Worm (Caenorhabditis elegans) whole organism, late embryonic: Measurements from ENCODE around the gene sec-6.

ENCODE experiments used
- F13H6.1 ChIP-seq: sonication (generic microtip); optimal IDR thresholded peaks from 2 replicates; lab custom pipeline; 2016; ENCODE audit warnings: missing genetic modification characterization, missing compliant biosample characterization
- ama-1 ChIP-seq: fragments of 150-350 bp; optimal IDR thresholded peaks from 2 replicates; lab custom pipeline; 2014
- ceh-18 ChIP-seq: sonication (generic microtip); optimal IDR thresholded peaks from 2 replicates; lab custom pipeline; 2016; ENCODE audit warnings: missing genetic modification characterization, missing compliant biosample characterization
- pag-3 ChIP-seq: sonication (generic microtip); optimal IDR thresholded peaks from 2 replicates; lab custom pipeline; 2016; ENCODE audit warnings: missing compliant biosample characterization, missing genetic modification characterization, borderline replicate concordance
- tbx-2 ChIP-seq: sonication (generic microtip); optimal IDR thresholded peaks from 2 replicates; lab custom pipeline; 2016; ENCODE audit warnings: missing genetic modification characterization, missing compliant biosample characterization

DNA sequence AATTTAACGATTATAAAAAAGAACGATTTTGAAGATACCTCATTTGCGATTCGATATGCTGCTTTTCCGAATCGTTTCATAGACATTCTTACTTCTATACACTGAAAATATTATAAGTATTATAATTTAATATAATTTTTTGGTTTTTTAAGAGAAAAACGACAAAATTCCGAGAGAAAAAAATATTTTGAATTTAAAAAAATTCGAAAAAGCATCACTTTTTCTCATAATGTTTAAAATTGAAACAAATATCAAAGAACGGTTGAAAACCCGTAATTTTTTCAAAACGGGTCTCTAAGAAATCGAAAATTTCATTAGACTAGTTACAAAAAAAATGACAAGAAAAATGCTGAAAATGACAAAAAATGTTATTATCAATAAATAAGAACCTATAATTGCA, 36.2 kb downstream of the sec-6 start, which contains the start of gene pink-1:
- no peak for TF ChIP-seq tbx-2 (tag; lab: Kevin White, UChicago)
- no peak for TF ChIP-seq ceh-18
- TF ChIP-seq pag-3 (tag; lab: Kevin White, UChicago), result no peak
- no peak for TF ChIP-seq ama-1
- TF ChIP-seq F13H6.1 (tag; lab: Kevin White, UChicago), result no peak
